Fruit fly (Drosophila melanogaster): Measurements from ENCODE around the gene emc.

The emc gene

DNA sequence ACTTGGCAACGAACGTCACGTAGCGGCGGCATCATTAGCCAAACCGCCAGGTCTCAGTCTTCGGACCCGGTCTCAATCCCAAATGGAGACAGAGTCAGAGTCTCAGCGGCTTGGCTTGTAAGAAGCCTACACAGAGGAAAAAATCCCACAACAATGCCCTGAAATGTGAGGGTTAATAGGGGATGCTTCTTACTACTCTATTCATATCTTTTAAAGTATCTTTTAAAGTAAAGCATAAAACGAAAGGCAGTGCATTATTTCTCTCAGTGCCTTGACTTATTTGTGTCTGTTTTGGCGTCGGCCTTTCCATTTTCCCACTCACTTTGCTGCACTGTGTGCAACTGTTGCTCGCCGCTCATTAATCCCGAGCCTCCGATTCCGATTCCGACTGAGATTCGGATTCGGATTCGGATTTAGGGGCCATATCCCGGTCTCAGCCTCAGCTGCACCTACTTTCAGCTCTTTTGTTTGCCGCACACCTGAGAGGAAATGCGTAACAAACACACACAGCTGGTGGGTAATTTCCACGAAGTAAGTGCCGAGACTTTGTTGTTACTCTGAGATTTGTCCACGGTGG is 13.2 kb downstream of the emc start (continued):
- TF ChIP-seq CG10431 (GFP tag; optimal IDR thresholded peaks at IDR 0.05) (peak; percentile 14), seq (GFP tag; IDR thresholded peaks at IDR 0.05) (peak; percentile 71; the same call in 1 of the 2 replicates), CHES-1-like (GFP tag; optimal IDR thresholded peaks at IDR 0.05) (peak; percentile 40), CG7963 (GFP tag; IDR thresholded peaks at IDR 0.05; ENCODE audit: partially characterized antibody) (no peak), odd (GFP tag; optimal IDR thresholded peaks at IDR 0.05) (peak; percentile 66), sima (GFP tag; optimal IDR thresholded peaks at IDR 0.05) (no peak), CG1529 (GFP tag; optimal IDR thresholded peaks at IDR 0.05) (peak; percentile 74), CG11560 (tag; IDR thresholded peaks at IDR 0.05) (peak; percentile 45; the same call in 1 of the 3 replicates), stc (GFP tag; IDR thresholded peaks at IDR 0.05) (peak; percentile 84), CG5953 (GFP tag; IDR thresholded peaks at IDR 0.05) (peak; percentile 89), CG31388 (GFP tag; optimal IDR thresholded peaks at IDR 0.05) (peak; percentile 19), cg (GFP tag; optimal IDR thresholded peaks at IDR 0.05) (no peak), pb (GFP tag; optimal IDR thresholded peaks at IDR 0.05) (no peak), gcm2 (GFP tag; optimal IDR thresholded peaks at IDR 0.05) (peak; percentile 51), CG7839 (tag; optimal IDR thresholded peaks at IDR 0.05) (peak; percentile 65), CG17361 (GFP tag; IDR thresholded peaks at IDR 0.05) (peak; percentile 84), ara (GFP tag; IDR thresholded peaks at IDR 0.05) (peak; percentile 92), Med (GFP tag) (peak; percentile 97), gem (tag; optimal IDR thresholded peaks at IDR 0.05) (peak; percentile 90), Gsc (GFP tag; IDR thresholded peaks at IDR 0.05) (peak; percentile 70; the same call in 1 of the 2 replicates), nerfin-1 (tag; optimal IDR thresholded peaks at IDR 0.05) (peak; percentile 64), tin (GFP tag; optimal IDR thresholded peaks at IDR 0.05) (peak; percentile 86), dati (GFP tag; IDR thresholded peaks at IDR 0.05) (peak; percentile 82), CG16779 (GFP tag; IDR thresholded peaks at IDR 0.05) (no peak), H15 (GFP tag; IDR thresholded peaks at IDR 0.05) (peak; percentile 88), CG12071 (GFP tag; optimal IDR thresholded peaks at IDR 0.05) (peak; percentile 28), CkIIα-i1 (GFP tag; IDR thresholded peaks at IDR 0.05) (no peak), ind (GFP tag; optimal IDR thresholded peaks at IDR 0.05) (peak; percentile 74), Hmx (GFP tag; optimal IDR thresholded peaks at IDR 0.05) (no peak), Mes4 (GFP tag; optimal IDR thresholded peaks at IDR 0.05) (peak; percentile 78), CG18764 (GFP tag; optimal IDR thresholded peaks at IDR 0.05) (peak; percentile 72), Nf-YC (tag; optimal IDR thresholded peaks at IDR 0.05) (peak; percentile 3), CG17328 (GFP tag; IDR thresholded peaks at IDR 0.05) (peak; percentile 92), CG9437 (GFP tag; optimal IDR thresholded peaks at IDR 0.05) (peak; percentile 48), hb (GFP tag; IDR thresholded peaks at IDR 0.05; ENCODE audit: partially characterized antibody) (no peak), CG13296 (GFP tag; optimal IDR thresholded peaks at IDR 0.05) (no peak), CG10147 (GFP tag; optimal IDR thresholded peaks at IDR 0.05) (peak; percentile 12), Fer1 (GFP tag; optimal IDR thresholded peaks at IDR 0.05) (peak; percentile 50), bigmax (GFP tag; optimal IDR thresholded peaks at IDR 0.05) (no peak), p53 (GFP tag; optimal IDR thresholded peaks at IDR 0.05) (no peak), mld (GFP tag; IDR thresholded peaks at IDR 0.05; ENCODE audit: partially characterized antibody) (no peak), CG18262 (tag; optimal IDR thresholded peaks at IDR 0.05) (peak; percentile 87), CG16813 (GFP tag; IDR thresholded peaks at IDR 0.05; ENCODE audit: partially characterized antibody) (no peak), mirr (GFP tag; optimal IDR thresholded peaks at IDR 0.05) (no peak), CG8478 (optimal IDR thresholded peaks at IDR 0.05) (no peak), sna (GFP tag; IDR thresholded peaks at IDR 0.05; ENCODE audit: partially characterized antibody) (no peak), CG17912 (GFP tag; optimal IDR thresholded peaks at IDR 0.05) (no peak), bcd (GFP tag; optimal IDR thresholded peaks at IDR 0.05) (peak; percentile 81), scrt (GFP tag; optimal IDR thresholded peaks at IDR 0.05) (peak; percentile 33), CG13123 (GFP tag; optimal IDR thresholded peaks at IDR 0.05) (peak; percentile 24), bbx (GFP tag; IDR thresholded peaks at IDR 0.05; ENCODE audit: partially characterized antibody) (no peak)
